Worm (Caenorhabditis elegans) whole organism, early embryonic: ENCODE measurements around the gene srj-45.

Experiments
- B0310.2 ChIP-seq: sonication (generic microtip); optimal IDR thresholded peaks from 2 replicates; lab custom pipeline; 2016; ENCODE audit warnings: mild to moderate bottlenecking, missing genetic modification characterization, missing compliant biosample characterization
- F13C5.2 ChIP-seq: sonication (generic microtip); optimal IDR thresholded peaks from 2 replicates; lab custom pipeline; 2017; ENCODE audit warnings: mild to moderate bottlenecking, missing genetic modification characterization, inconsistent platforms, missing compliant biosample characterization
- aly-1 ChIP-seq: sonication (generic microtip); optimal IDR thresholded peaks from 2 replicates; lab custom pipeline; 2016; ENCODE audit warnings: missing genetic modification characterization, missing compliant biosample characterization
- ama-1 ChIP-seq: fragments of 150-350 bp; optimal IDR thresholded peaks from 2 replicates; lab custom pipeline; 2014
- ceh-13 ChIP-seq: fragments of 200-800 bp; sonication (Bioruptor generic); optimal IDR thresholded peaks from 2 replicates; lab custom pipeline; 2018; ENCODE audit warnings: mild to moderate bottlenecking, missing genetic modification characterization, missing compliant biosample characterization
- ceh-36 ChIP-seq: sonication (generic microtip); optimal IDR thresholded peaks from 2 replicates; lab custom pipeline; 2016; ENCODE audit warnings: missing genetic modification characterization, inconsistent platforms, missing compliant biosample characterization
- ets-7 ChIP-seq: sonication (generic microtip); optimal IDR thresholded peaks from 2 replicates; lab custom pipeline; 2016; ENCODE audit warnings: missing genotype, missing genetic modification characterization, missing compliant biosample characterization
- flt-1 ChIP-seq: fragments of 200-800 bp; sonication (Bioruptor generic); IDR thresholded peaks from 2 replicates; pipeline ENCODE4 v1.3.6; 2022; ENCODE audit warnings: missing genetic modification characterization, missing compliant biosample characterization
- hmbx-1 ChIP-seq: sonication (generic microtip); optimal IDR thresholded peaks from 2 replicates; lab custom pipeline; 2016; ENCODE audit warnings: mild to moderate bottlenecking, missing genetic modification characterization, missing compliant biosample characterization
- hmg-4 ChIP-seq: fragments of 200-800 bp; sonication (Bioruptor generic); optimal IDR thresholded peaks from 2 replicates; lab custom pipeline; 2018; ENCODE audit warnings: mild to moderate bottlenecking, missing genetic modification characterization, missing compliant biosample characterization
- hnd-1 ChIP-seq: sonication (generic microtip); optimal IDR thresholded peaks from 2 replicates; lab custom pipeline; 2016; ENCODE audit warnings: missing genetic modification characterization, missing compliant biosample characterization
- pes-1 ChIP-seq: fragments of 200-800 bp; sonication (Bioruptor generic); IDR thresholded peaks from 2 replicates; pipeline ENCODE4 v1.3.6; 2022; ENCODE audit warnings: missing genetic modification reagents, missing genetic modification characterization, missing compliant biosample characterization
- scrt-1 ChIP-seq: fragments of 200-800 bp; sonication (Bioruptor generic); IDR thresholded peaks from 2 replicates; pipeline ENCODE4 v1.3.6; 2022; ENCODE audit warnings: missing genetic modification characterization, missing compliant biosample characterization
- sea-1 ChIP-seq: fragments of 200-800 bp; sonication (Bioruptor generic); conservative IDR thresholded peaks from 2 replicates; pipeline ENCODE4 v1.3.6; 2022; ENCODE audit warnings: missing genetic modification characterization, missing compliant biosample characterization
- tbx-11 ChIP-seq: fragments of 200-800 bp; sonication (Bioruptor generic); IDR thresholded peaks from 2 replicates; pipeline ENCODE4 v1.3.6; 2022; ENCODE audit warnings: missing genetic modification characterization, missing compliant biosample characterization
- tbx-37 ChIP-seq: fragments of 200-800 bp; sonication (Bioruptor generic); conservative IDR thresholded peaks from 2 replicates; pipeline ENCODE4 v1.3.6; 2022; ENCODE audit warnings: missing genetic modification reagents, missing genetic modification characterization, missing compliant biosample characterization
- tra-4 ChIP-seq: sonication (generic microtip); optimal IDR thresholded peaks from 2 replicates; lab custom pipeline; 2017; ENCODE audit warnings: missing genetic modification characterization, missing compliant biosample characterization

The srj-45 gene

DNA sequence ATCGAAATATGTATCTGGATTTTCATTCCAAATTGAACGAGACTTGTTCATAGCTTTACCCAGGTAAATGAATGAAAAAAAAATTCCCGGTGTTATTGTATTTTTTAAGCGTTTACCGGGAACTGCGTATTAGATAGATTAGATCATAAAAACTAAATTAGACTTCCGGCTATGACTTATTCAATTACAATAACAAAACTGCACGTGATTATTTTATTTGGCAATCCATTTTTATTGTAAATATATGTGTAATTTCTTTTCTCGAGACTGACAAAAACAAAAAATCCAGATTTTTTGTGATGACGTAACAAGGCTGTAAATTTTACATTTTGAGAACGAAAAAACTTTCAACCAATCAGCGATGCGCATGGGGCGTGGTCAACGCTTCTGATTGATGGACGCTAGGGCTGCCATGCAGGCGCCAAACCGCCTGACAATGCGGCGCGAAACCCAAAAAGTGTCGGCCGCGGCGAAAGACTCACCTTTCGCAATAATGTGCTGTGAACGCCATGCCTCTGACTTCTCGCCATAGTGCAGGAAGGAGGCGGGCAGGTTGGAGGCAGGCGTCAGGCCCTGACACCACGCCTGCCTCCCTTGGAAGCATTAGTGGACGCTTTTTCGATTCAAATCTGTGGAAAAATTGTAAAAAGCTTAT lies 14.7 kb downstream of the srj-45 start, which contains the start of gene srh-36:
Gene srh-36, minus strand, starts transcription at position 51 of the 655 bp plus-strand sequence.
- TF ChIP-seq scrt-1 (GFP tag; lab: Robert Waterston, UW) (no peak), ceh-13 (no peak), hnd-1 (tag; lab: Kevin White, UChicago) (no peak), tra-4 (tag; lab: Kevin White, UChicago) (no peak), hmg-4 (no peak), sea-1 (no peak), ets-7 (tag; lab: Kevin White, UChicago) (no peak), tbx-37 (no peak)

DNA sequence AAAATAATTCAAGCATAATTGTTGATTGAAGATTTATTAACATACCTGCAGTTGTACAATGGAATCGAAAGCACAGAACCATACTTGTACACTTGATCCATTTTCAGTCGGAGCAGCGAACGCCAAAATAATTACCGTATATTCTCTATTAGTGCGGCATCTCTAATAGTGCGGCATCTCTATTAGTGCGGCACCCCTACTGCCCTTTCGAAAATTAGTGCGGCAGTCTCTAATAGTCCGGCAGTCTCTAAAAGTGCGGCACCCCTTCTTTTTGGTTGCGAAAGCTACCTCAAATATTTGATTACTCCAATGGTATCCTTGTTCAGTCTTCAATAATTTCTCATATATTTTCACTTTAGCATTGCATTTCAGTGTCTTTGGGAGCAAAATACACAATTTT lies 18.3 kb downstream of the srj-45 start, which contains the start of gene srt-34:
Gene srt-34, minus strand, starts transcription at position 101 of the 400 bp plus-strand sequence.
- TF ChIP-seq sea-1 (no peak), hmg-4 (no peak), ceh-13 (no peak), flt-1 (GFP tag; lab: Robert Waterston, UW) (no peak), tbx-11 (GFP tag; lab: Robert Waterston, UW) (no peak), aly-1 (no peak), ets-7 (tag; lab: Kevin White, UChicago) (no peak), scrt-1 (GFP tag; lab: Robert Waterston, UW) (no peak), tbx-37 (no peak), ama-1 (lab: Kevin White, UChicago) (no peak), ceh-36 (tag; lab: Kevin White, UChicago) (no peak), hmbx-1 (tag; lab: Kevin White, UChicago) (no peak), hnd-1 (tag; lab: Kevin White, UChicago) (no peak)

DNA sequence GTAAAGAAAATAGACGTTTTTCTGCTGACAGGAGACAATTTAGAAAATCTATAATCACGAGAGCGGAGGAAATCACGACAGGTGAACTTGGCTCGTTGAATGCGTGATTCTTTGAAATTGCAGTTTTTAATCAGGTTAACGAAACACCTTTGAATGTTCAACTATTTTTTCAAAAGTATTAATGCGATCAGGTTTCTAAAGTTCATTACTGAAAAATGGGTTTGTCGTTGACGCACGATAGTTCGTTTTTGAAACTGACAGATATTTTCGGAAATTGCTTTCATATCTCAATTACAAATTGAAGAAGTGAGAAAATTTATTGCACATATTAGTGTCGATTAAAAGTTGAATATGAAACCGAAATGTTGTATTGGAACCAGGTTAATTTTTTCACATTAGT lies 20.4 kb downstream of the srj-45 start, which contains the start of gene F54E2.5:
Gene F54E2.5, minus strand, starts transcription at position 101 of the 400 bp plus-strand sequence.
- TF ChIP-seq pes-1 (no peak), aly-1 (no peak), flt-1 (GFP tag; lab: Robert Waterston, UW) (no peak), tbx-37 (no peak), ceh-36 (tag; lab: Kevin White, UChicago) (no peak), tbx-11 (GFP tag; lab: Robert Waterston, UW) (no peak), ceh-13 (no peak), scrt-1 (GFP tag; lab: Robert Waterston, UW) (no peak), ama-1 (lab: Kevin White, UChicago) (no peak), hnd-1 (tag; lab: Kevin White, UChicago) (no peak), sea-1 (no peak), ets-7 (tag; lab: Kevin White, UChicago) (no peak), hmbx-1 (tag; lab: Kevin White, UChicago) (no peak)

DNA sequence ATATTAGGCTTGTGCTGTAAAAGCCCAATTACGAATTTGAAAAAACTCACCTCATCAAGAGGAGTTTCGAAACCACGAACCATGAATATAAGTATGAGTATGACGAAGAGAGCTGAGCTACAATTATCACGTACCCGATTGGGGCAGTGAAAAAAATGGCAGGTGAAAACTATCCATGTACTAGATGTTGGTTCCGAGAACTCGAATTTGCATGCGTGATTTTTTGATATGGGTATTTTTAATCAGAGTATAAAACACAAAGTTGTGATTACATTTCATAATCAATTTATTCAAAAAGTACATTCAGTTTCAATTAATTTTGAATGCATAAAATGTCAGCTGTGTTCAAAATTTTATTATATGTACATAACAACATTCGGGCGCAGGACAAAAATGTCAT lies 22.5 kb downstream of the srj-45 start, which contains the start of gene F54E2.9:
Gene F54E2.9, minus strand, starts transcription at position 132 of the 400 bp plus-strand sequence.
- TF ChIP-seq hnd-1 (tag; lab: Kevin White, UChicago) (no peak), sea-1 (no peak), tbx-37 (no peak), ets-7 (tag; lab: Kevin White, UChicago) (no peak), aly-1 (no peak), tra-4 (tag; lab: Kevin White, UChicago) (no peak)

DNA sequence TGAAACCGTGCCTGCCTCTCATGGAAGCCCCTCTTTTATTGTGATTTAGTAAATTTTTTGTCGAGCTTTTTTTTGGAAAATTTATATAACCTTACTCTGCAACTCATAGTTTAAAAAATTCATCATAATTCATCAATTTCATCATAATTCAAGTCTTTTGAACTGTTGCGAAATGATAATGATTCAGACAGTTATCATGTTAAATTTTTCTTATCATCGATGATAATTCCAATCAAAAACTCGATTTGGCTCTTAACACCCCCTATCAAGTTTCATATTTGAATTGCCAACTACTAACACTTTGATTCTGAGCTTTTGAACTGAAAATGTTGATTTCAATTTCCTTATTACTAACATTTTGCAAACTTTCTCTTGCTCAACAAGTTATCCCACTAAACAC lies 26.2 kb downstream of the srj-45 start, which contains the start of gene F54E2.1:
Gene F54E2.1, plus strand, starts transcription at position 235 of the 400 bp plus-strand sequence.
- TF ChIP-seq aly-1 (no peak), ets-7 (tag; lab: Kevin White, UChicago) (no peak), pes-1 (no peak), tbx-37 (no peak), hnd-1 (tag; lab: Kevin White, UChicago) (no peak), ama-1 (lab: Kevin White, UChicago) (no peak), B0310.2 (tag; lab: Kevin White, UChicago) (no peak), tra-4 (tag; lab: Kevin White, UChicago) (no peak), sea-1 (no peak), ceh-13 (no peak), scrt-1 (GFP tag; lab: Robert Waterston, UW) (no peak), tbx-11 (GFP tag; lab: Robert Waterston, UW) (no peak), flt-1 (GFP tag; lab: Robert Waterston, UW) (no peak)

DNA sequence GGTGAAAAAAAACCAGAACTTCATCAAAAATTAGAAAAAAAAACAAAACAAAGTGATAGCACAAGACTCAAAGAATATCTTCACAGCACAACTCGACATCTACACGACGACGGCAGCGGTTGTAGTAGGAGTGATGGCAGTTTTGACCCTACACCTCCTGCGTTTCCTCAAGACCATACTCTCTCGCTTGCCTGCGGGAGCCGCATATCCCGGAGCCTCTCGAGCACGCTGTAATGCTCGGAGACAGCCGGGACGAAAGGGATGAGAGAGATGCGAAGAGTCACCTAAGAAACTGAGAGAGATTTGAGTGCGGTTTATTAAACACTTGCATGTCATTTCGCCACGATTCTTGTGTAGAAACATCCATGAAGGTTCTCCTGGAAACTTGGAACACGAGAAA lies 27.0 kb downstream of the srj-45 start:
- TF ChIP-seq tra-4 (tag; lab: Kevin White, UChicago) (no peak), ceh-36 (tag; lab: Kevin White, UChicago) (no peak), aly-1 (no peak), hmg-4 (no peak), B0310.2 (tag; lab: Kevin White, UChicago) (no peak), pes-1 (no peak), ceh-13 (no peak), F13C5.2 (tag; lab: Kevin White, UChicago) (no peak), hnd-1 (tag; lab: Kevin White, UChicago) (no peak), sea-1 (no peak)

DNA sequence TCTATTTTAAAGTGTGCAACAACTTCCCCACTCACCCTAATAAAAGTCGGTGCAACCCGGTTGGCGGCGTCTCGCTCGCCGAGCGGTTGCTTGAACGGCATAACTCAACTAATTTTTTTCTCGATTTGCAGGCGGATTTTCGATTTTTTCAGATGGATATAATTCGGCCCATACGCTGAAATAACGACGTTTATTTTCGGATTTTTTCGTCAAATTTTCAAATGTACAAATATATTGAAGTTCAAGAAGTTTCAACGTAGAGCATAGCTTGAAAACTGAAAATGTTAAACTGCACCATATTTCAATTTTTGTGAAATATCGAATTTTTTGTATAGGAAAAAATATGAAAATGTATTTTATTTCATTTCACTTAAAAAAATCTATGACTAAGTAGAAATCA lies 28.6 kb downstream of the srj-45 start, which contains the start of gene ketn-1:
Gene ketn-1, minus strand, starts transcription at position 101 of the 400 bp plus-strand sequence.
- TF ChIP-seq tra-4 (tag; lab: Kevin White, UChicago) (no peak), sea-1 (no peak), flt-1 (GFP tag; lab: Robert Waterston, UW) (no peak), tbx-37 (no peak), ceh-36 (tag; lab: Kevin White, UChicago) (no peak), aly-1 (no peak), tbx-11 (GFP tag; lab: Robert Waterston, UW) (no peak; the same call in 1 of the 2 replicates), scrt-1 (GFP tag; lab: Robert Waterston, UW) (no peak), hmg-4 (no peak)

DNA sequence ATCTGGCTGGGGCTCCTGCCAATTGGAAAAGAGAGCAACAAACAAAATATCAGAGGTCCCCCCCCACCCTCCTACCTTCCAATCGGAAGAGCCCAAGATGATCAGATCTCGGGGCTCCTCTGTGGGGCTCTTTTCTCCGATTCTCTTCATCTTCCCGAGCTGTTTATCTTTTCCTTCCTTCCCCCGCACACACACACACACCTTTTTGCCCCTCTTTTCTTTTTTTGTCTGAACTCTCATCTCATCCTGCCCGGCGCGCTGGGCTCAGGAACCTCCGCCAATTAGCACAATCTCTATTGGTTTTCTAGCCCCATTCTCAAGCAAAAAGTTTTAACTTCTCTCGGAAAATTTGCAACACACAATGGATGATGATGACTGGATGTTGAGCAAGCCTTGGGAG lies 33.1 kb downstream of the srj-45 start:
- no peak for TF ChIP-seq B0310.2 (tag; lab: Kevin White, UChicago)
- no peak for TF ChIP-seq hnd-1 (tag; lab: Kevin White, UChicago)
- TF ChIP-seq F13C5.2 (tag; lab: Kevin White, UChicago): no peak
- no peak for TF ChIP-seq sea-1
- no peak for TF ChIP-seq ama-1 (lab: Kevin White, UChicago)
- no peak for TF ChIP-seq tra-4 (tag; lab: Kevin White, UChicago)
- no peak for TF ChIP-seq tbx-37
- no peak for TF ChIP-seq ceh-36 (tag; lab: Kevin White, UChicago)
- no peak for TF ChIP-seq tbx-11 (GFP tag; lab: Robert Waterston, UW)
- TF ChIP-seq ceh-13: no peak
- TF ChIP-seq flt-1 (GFP tag; lab: Robert Waterston, UW): no peak
- no peak for TF ChIP-seq scrt-1 (GFP tag; lab: Robert Waterston, UW)
- no peak for TF ChIP-seq aly-1
- no peak for TF ChIP-seq hmg-4
- TF ChIP-seq ets-7 (tag; lab: Kevin White, UChicago): no peak
